Worm (Caenorhabditis elegans) whole organism, L1 larva: ENCODE measurements around the gene nspc-7.

ENCODE experiments used
- elt-3 ChIP-seq, 6 experiments: fragments of 150-350 bp in 1 of 6; sonication (generic microtip); optimal IDR thresholded peaks; 2 replicates each; lab custom pipeline; 2017 to 2018; ENCODE audit warnings: missing biosample characterization in 6 of 6, missing genetic modification characterization in 6 of 6, inconsistent platforms in 1 of 6
- fkh-10 ChIP-seq: sonication (generic microtip); optimal IDR thresholded peaks from 2 replicates; lab custom pipeline; 2017; ENCODE audit warnings: missing biosample characterization, missing genetic modification reagents, missing genetic modification characterization

The nspc-7 gene

DNA sequence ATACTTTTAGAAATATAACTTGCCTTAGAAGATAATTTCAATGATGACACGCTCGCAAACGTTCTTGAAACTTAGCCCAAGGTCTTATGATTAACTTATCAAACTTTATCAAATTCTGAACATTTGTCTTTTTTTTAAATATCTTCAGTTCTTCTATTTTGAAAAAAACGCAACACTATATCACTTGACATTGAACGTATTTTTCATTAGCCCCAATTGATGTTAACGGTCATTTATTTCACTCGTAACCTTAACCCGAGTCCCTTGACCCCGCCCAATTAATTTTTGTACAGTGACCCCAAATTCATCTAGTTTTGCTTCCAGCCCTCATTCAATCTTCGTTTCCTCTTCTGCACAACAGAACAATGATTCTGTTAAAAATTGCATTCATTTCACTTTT is 44.2 kb downstream of the nspc-7 start, which contains the start of gene F18E9.3:
Gene F18E9.3, plus strand, starts transcription at position 311 of the 400 bp plus-strand sequence.
- TF ChIP-seq fkh-10 (GFP tag; lab: Kevin White, UChicago) (no peak), elt-3 (tag; optimal IDR thresholded peaks at IDR 0.05; lab: Kevin White, UChicago) (peak in 1 of 6 experiments; percentile 6)
